Fruit fly (Drosophila melanogaster) S2 (cell line): ENCODE measurements around the gene Acp98AB.

Experiments used
- CG8478 ChIP-seq: fragments of >200 bp; optimal IDR thresholded peaks from 2 replicates; lab custom pipeline; 2018
- CTCF ChIP-seq, 2 experiments: fragments of >200 bp; optimal IDR thresholded peaks; 2 replicates each; lab custom pipeline; 2018

DNA sequence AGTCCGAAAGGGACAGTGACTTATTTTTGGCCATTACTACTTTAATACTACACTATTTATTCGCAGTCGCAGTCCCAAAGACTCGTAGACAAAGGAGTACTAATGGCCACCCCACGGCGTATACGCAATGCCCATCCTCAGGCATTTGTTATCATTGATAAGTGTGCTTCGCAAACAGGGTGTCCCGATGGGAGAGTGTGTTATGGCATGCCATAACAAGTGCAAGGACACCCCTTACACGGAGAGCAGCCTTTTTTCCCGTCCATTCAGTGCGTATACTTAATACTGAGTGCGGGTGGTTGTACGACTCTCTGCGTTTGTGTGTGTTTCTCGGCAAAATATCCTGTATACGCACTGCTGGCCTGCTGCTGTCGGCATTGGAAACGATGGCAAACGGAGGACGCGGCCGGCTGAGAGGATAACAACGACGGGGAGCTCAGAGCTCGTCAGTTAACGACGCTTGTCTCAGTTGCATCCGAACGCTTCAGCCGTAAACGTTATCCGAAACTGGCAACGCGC is 32.7 kb upstream of the Acp98AB start, which contains the start of gene unc80:
- no peak for TF ChIP-seq CTCF (optimal IDR thresholded peaks at IDR 0.05; lab: Kevin White, UChicago)
- no peak for TF ChIP-seq CG8478 (lab: Kevin White, UChicago)
